Fruit fly (Drosophila melanogaster): Measurements from ENCODE around the gene AspRS-m.
A peak's percentile ranks its signal among the peaks of the same experiment; 100 is the strongest.

AspRS-m gene

DNA sequence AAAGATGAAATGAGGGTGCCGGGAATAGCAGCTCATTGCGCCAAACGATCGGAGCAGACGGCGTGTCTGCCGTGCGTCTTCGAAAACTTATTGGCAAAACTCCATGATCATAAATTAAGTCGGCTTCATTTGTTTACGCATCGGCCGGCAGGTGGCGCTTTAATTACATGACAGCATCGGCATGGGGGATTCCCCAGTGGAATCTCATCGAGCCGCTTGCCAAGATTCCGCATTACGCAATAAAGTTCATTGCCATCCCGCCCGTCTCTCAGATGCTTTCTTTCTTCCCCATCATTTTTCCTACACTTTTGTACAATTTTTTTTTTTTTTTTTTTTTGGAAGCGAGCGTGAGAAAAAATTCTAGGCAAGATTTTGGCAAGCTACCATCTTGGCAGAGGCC is 49.7 kb downstream of the AspRS-m start:
- TF ChIP-seq foxo (GFP tag; optimal IDR thresholded peaks at IDR 0.05) (no peak), Rel (GFP tag; optimal IDR thresholded peaks at IDR 0.05) (no peak), Rel (tag; optimal IDR thresholded peaks at IDR 0.05) (peak; percentile 57)

DNA sequence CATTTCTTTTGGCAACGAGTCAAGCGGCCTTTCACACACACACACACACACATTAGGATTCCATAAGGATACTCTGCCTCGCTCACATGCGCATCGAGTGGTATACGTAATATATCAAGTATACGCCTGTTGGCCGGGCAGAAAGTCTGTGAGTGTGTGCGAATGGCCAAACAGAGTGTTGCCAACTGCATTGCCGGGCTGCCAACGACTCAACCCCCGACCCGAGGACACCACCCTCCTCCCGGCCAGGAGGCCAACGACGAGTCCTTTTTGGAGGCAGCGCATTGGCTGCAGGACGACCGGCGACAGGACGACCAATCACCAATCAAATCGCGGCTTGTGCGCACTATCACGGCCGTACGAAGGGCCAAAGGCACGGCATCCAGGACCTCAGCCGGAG is 50.8 kb downstream of the AspRS-m start:
- no peak for TF ChIP-seq CrebA (GFP tag; optimal IDR thresholded peaks at IDR 0.05; ENCODE audit: borderline replicate concordance)
- no peak for TF ChIP-seq Sp1 (GFP tag; optimal IDR thresholded peaks at IDR 0.05)
- TF ChIP-seq lola (GFP tag; optimal IDR thresholded peaks at IDR 0.05), result no peak
- TF ChIP-seq rgr (GFP tag; optimal IDR thresholded peaks at IDR 0.05), result no peak
- no peak for TF ChIP-seq ey (GFP tag; optimal IDR thresholded peaks at IDR 0.05)
- no peak for TF ChIP-seq Hr78 (GFP tag; optimal IDR thresholded peaks at IDR 0.05)

DNA sequence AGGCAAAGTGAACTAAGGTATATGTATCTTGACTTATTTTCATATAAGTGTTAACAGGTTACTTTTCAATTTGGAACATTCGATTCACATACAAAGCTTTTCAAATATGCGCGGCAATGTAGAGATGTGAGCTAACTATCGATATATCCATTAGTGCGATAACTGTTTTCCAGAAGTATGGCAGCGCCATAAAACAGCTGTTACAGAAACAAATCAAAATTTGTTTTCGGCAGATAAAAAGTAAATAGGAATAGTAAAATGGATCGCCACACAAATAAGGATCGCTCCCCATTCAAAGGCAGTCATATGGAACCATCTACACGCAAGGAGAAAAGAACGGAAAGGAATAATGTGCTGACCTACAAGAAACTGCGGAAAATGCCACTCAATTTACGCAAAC is 52.4 kb downstream of the AspRS-m start, which contains the start of the genes CG32832, CG31743 and CG34313:
TSS of gene CG32832 (minus strand) at position 3 of the 400 bp plus-strand sequence.
TSS of gene CG31743 (plus strand) at position 230 of the 400 bp plus-strand sequence.
TSS of gene CG34313 (plus strand) at position 230 of the 400 bp plus-strand sequence.
- no peak for TF ChIP-seq CG32264 (GFP tag; optimal IDR thresholded peaks at IDR 0.05)
- no peak for TF ChIP-seq Sp1 (GFP tag; optimal IDR thresholded peaks at IDR 0.05)
- no peak for TF ChIP-seq CrebA (GFP tag; optimal IDR thresholded peaks at IDR 0.05; ENCODE audit: borderline replicate concordance)
- no peak for TF ChIP-seq GATAd (GFP tag; optimal IDR thresholded peaks at IDR 0.05)
- no peak for TF ChIP-seq fru (GFP tag; optimal IDR thresholded peaks at IDR 0.05)
- no peak for TF ChIP-seq brk (GFP tag; optimal IDR thresholded peaks at IDR 0.05)
- no peak for TF ChIP-seq ey (GFP tag; optimal IDR thresholded peaks at IDR 0.05)

DNA sequence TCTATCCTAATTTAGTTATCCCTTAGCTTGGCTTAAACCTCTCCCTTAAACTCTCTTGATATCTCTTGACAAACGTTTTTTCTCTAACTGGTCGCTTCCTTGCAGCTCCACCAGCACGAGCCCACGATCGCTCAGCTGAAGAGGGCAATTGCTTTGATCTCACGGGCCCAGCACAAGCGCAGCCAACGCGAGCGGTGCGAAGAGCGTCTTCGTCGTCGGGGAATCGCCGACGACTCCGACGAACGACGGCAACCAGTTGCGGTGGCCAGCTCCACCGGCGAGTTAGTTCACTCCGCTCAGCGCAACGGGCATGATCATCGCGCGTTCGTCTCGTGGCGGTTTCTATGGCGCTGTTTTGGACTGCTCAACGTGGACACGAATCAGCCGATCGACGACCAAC is 54.1 kb downstream of the AspRS-m start:
- TF ChIP-seq sv (GFP tag; optimal IDR thresholded peaks at IDR 0.05), result no peak
- no peak for TF ChIP-seq pan (optimal IDR thresholded peaks at IDR 0.05)
- no peak for TF ChIP-seq tai (GFP tag; optimal IDR thresholded peaks at IDR 0.05)
- TF ChIP-seq ey (GFP tag; optimal IDR thresholded peaks at IDR 0.05), result no peak
- TF ChIP-seq CG32264 (GFP tag; optimal IDR thresholded peaks at IDR 0.05), result no peak
- no peak for TF ChIP-seq Jra (GFP tag; optimal IDR thresholded peaks at IDR 0.05)
- no peak for TF ChIP-seq Dfd (GFP tag; optimal IDR thresholded peaks at IDR 0.05)
- peak; percentile 29 for TF ChIP-seq woc (GFP tag; optimal IDR thresholded peaks at IDR 0.05)
- TF ChIP-seq CG9705 (GFP tag; optimal IDR thresholded peaks at IDR 0.05), result no peak
- TF ChIP-seq HLH106 (tag; optimal IDR thresholded peaks at IDR 0.05), result no peak
- no peak for TF ChIP-seq usp (GFP tag; optimal IDR thresholded peaks at IDR 0.05)
- no peak for TF ChIP-seq Hr78 (GFP tag; optimal IDR thresholded peaks at IDR 0.05)
- TF ChIP-seq Vsx2 (GFP tag; optimal IDR thresholded peaks at IDR 0.05; ENCODE audit: partially characterized antibody), result peak; percentile 14
- no peak for TF ChIP-seq dmrt93B (GFP tag; optimal IDR thresholded peaks at IDR 0.05)
- no peak for TF ChIP-seq OdsH (GFP tag; optimal IDR thresholded peaks at IDR 0.05)
- TF ChIP-seq Mio (GFP tag; optimal IDR thresholded peaks at IDR 0.05), result no peak
- no peak for TF ChIP-seq lola (GFP tag; optimal IDR thresholded peaks at IDR 0.05)
- no peak for TF ChIP-seq Myc (optimal IDR thresholded peaks at IDR 0.05)
- no peak for TF ChIP-seq dsf (GFP tag; optimal IDR thresholded peaks at IDR 0.05; ENCODE audit: borderline replicate concordance)
- no peak for TF ChIP-seq fru (GFP tag; optimal IDR thresholded peaks at IDR 0.05)
- peak; percentile 62 to 74 for TF ChIP-seq dl (GFP tag; optimal IDR thresholded peaks at IDR 0.05; ENCODE audit: insufficient read depth in 1 of 2, partially characterized antibody in 2 of 2)
- no peak for TF ChIP-seq Rel (GFP tag; optimal IDR thresholded peaks at IDR 0.05)
- peak; percentile 29 for TF ChIP-seq Rel (tag; optimal IDR thresholded peaks at IDR 0.05)
- no peak for TF ChIP-seq GATAd (GFP tag; optimal IDR thresholded peaks at IDR 0.05)
- no peak for TF ChIP-seq jim (GFP tag; optimal IDR thresholded peaks at IDR 0.05)
- no peak for TF ChIP-seq Abd-B (GFP tag; optimal IDR thresholded peaks at IDR 0.05)
- no peak for TF ChIP-seq N (GFP tag; optimal IDR thresholded peaks at IDR 0.05)
- TF ChIP-seq Sp1 (GFP tag; optimal IDR thresholded peaks at IDR 0.05), result no peak
- peak; percentile 52 for TF ChIP-seq Hr83 (GFP tag; optimal IDR thresholded peaks at IDR 0.05; ENCODE audit: poor library complexity, severe bottlenecking)
- no peak for TF ChIP-seq brk (GFP tag; optimal IDR thresholded peaks at IDR 0.05)
- no peak for TF ChIP-seq CrebA (GFP tag; optimal IDR thresholded peaks at IDR 0.05; ENCODE audit: borderline replicate concordance)
- no peak for TF ChIP-seq sage (GFP tag; optimal IDR thresholded peaks at IDR 0.05)
- no peak for TF ChIP-seq Hnf4 (GFP tag; optimal IDR thresholded peaks at IDR 0.05)
- TF ChIP-seq foxo (GFP tag; optimal IDR thresholded peaks at IDR 0.05), result peak in 1 of 2 experiments; percentile 8
- TF ChIP-seq br (GFP tag; optimal IDR thresholded peaks at IDR 0.05), result peak; percentile 4
- peak; percentile 48 for TF ChIP-seq rgr (GFP tag; optimal IDR thresholded peaks at IDR 0.05)
- peak; percentile 13 for TF ChIP-seq h (GFP tag; optimal IDR thresholded peaks at IDR 0.05)
- no peak for TF ChIP-seq psq (GFP tag; optimal IDR thresholded peaks at IDR 0.05)
- TF ChIP-seq Dif (GFP tag; optimal IDR thresholded peaks at IDR 0.05; ENCODE audit: partially characterized antibody), result peak; percentile 83

All from whole organism, wandering third instar larva.